Worm (Caenorhabditis elegans): ENCODE measurements around the gene F13H10.6.

F13H10.6 gene

ce11 chrIV:11032288-11032687 lies 23.2 kb downstream of the F13H10.6 start, which contains the start of gene hrg-6:
hrg-6 (plus strand) TSS chrIV:11032588.
- TF ChIP-seq tra-4 (tag; optimal IDR thresholded peaks at IDR 0.05): no peak

ce11 chrIV:11036222-11036621 lies 27.1 kb downstream of the F13H10.6 start, which contains the start of gene fkb-1:
fkb-1 (plus strand) TSS chrIV:11036582.
- TF ChIP-seq F13C5.2 (tag; optimal IDR thresholded peaks at IDR 0.05) (peak; percentile 8), pes-1 (GFP tag; IDR thresholded peaks at IDR 0.05) (no peak)

ce11 chrIV:11037118-11037719 lies 28.1 kb downstream of the F13H10.6 start:
- no peak for TF ChIP-seq ceh-36 (tag; optimal IDR thresholded peaks at IDR 0.05)
- no peak for TF ChIP-seq pes-1 (GFP tag; IDR thresholded peaks at IDR 0.05)
- no peak for TF ChIP-seq tra-4 (tag; optimal IDR thresholded peaks at IDR 0.05)
- TF ChIP-seq flt-1 (GFP tag; IDR thresholded peaks at IDR 0.05): no peak
- TF ChIP-seq hmbx-1 (tag; optimal IDR thresholded peaks at IDR 0.05): no peak
- TF ChIP-seq tbx-11 (GFP tag; IDR thresholded peaks at IDR 0.05): no peak
- TF ChIP-seq scrt-1 (GFP tag; IDR thresholded peaks at IDR 0.05): no peak
- no peak for TF ChIP-seq tbx-37 (GFP tag; conservative IDR thresholded peaks at IDR 0.05)
- no peak for TF ChIP-seq ceh-13 (GFP tag; optimal IDR thresholded peaks at IDR 0.05)
- TF ChIP-seq F13C5.2 (tag; optimal IDR thresholded peaks at IDR 0.05): no peak
- TF ChIP-seq ets-7 (tag; optimal IDR thresholded peaks at IDR 0.05): no peak

- TF ChIP-seq tra-4 (tag; optimal IDR thresholded peaks at IDR 0.05): no peak
- no peak for TF ChIP-seq tbx-11 (GFP tag; IDR thresholded peaks at IDR 0.05)
Measured at ce11 chrIV:11038218-11038617, 29.1 kb downstream of the F13H10.6 start.

ce11 chrIV:11038618-11038664 lies 29.3 kb downstream of the F13H10.6 start, which contains the start of gene kdin-1:
kdin-1 (plus strand) TSS chrIV:11038655.
- TF ChIP-seq hnd-1 (tag; optimal IDR thresholded peaks at IDR 0.05) (no peak), pes-1 (GFP tag; IDR thresholded peaks at IDR 0.05) (no peak), ceh-13 (GFP tag; optimal IDR thresholded peaks at IDR 0.05) (no peak), aly-1 (tag; optimal IDR thresholded peaks at IDR 0.05) (no peak), tbx-37 (GFP tag; conservative IDR thresholded peaks at IDR 0.05) (no peak), ama-1 (optimal IDR thresholded peaks at IDR 0.05) (no peak), F13C5.2 (tag; optimal IDR thresholded peaks at IDR 0.05) (no peak), sea-1 (GFP tag; conservative IDR thresholded peaks at IDR 0.05) (no peak), tra-4 (tag; optimal IDR thresholded peaks at IDR 0.05) (no peak), ets-7 (tag; optimal IDR thresholded peaks at IDR 0.05) (no peak), ceh-36 (tag; optimal IDR thresholded peaks at IDR 0.05) (no peak), flt-1 (GFP tag; IDR thresholded peaks at IDR 0.05) (no peak)

ce11 chrIV:11038665-11039064 lies 29.6 kb downstream of the F13H10.6 start:
- no peak for TF ChIP-seq ceh-13 (GFP tag; optimal IDR thresholded peaks at IDR 0.05)
- TF ChIP-seq tbx-11 (GFP tag; IDR thresholded peaks at IDR 0.05): no peak
- TF ChIP-seq scrt-1 (GFP tag; IDR thresholded peaks at IDR 0.05): no peak
- no peak for TF ChIP-seq sea-1 (GFP tag; conservative IDR thresholded peaks at IDR 0.05)
- no peak for TF ChIP-seq tra-4 (tag; optimal IDR thresholded peaks at IDR 0.05)
- no peak for TF ChIP-seq hmbx-1 (tag; optimal IDR thresholded peaks at IDR 0.05)
- no peak for TF ChIP-seq B0310.2 (tag; optimal IDR thresholded peaks at IDR 0.05)
- no peak for TF ChIP-seq ceh-36 (tag; optimal IDR thresholded peaks at IDR 0.05)
- no peak for TF ChIP-seq ama-1 (optimal IDR thresholded peaks at IDR 0.05)
- TF ChIP-seq hnd-1 (tag; optimal IDR thresholded peaks at IDR 0.05): no peak
- no peak for TF ChIP-seq ets-7 (tag; optimal IDR thresholded peaks at IDR 0.05)
- TF ChIP-seq aly-1 (tag; optimal IDR thresholded peaks at IDR 0.05): no peak
- no peak for TF ChIP-seq pes-1 (GFP tag; IDR thresholded peaks at IDR 0.05)
- no peak for TF ChIP-seq hmg-4 (GFP tag; optimal IDR thresholded peaks at IDR 0.05)

- TF ChIP-seq hmbx-1 (tag; optimal IDR thresholded peaks at IDR 0.05) (no peak), B0310.2 (tag; optimal IDR thresholded peaks at IDR 0.05) (no peak), scrt-1 (GFP tag; IDR thresholded peaks at IDR 0.05) (no peak), hmg-4 (GFP tag; optimal IDR thresholded peaks at IDR 0.05) (no peak), F13C5.2 (tag; optimal IDR thresholded peaks at IDR 0.05) (no peak), aly-1 (tag; optimal IDR thresholded peaks at IDR 0.05) (no peak)
Measured at ce11 chrIV:11044377-11044776, 35.3 kb downstream of the F13H10.6 start.

- no peak for TF ChIP-seq tbx-11 (GFP tag; IDR thresholded peaks at IDR 0.05)
Measured at ce11 chrIV:11048871-11049270, 39.8 kb downstream of the F13H10.6 start, which contains the start of gene F36H1.11. F36H1.11 (plus strand) TSS chrIV:11049171.

- TF ChIP-seq ceh-13 (GFP tag; optimal IDR thresholded peaks at IDR 0.05) (no peak), flt-1 (GFP tag; IDR thresholded peaks at IDR 0.05) (no peak), tra-4 (tag; optimal IDR thresholded peaks at IDR 0.05) (no peak), aly-1 (tag; optimal IDR thresholded peaks at IDR 0.05) (no peak), hnd-1 (tag; optimal IDR thresholded peaks at IDR 0.05) (no peak), tbx-11 (GFP tag; IDR thresholded peaks at IDR 0.05) (no peak), F13C5.2 (tag; optimal IDR thresholded peaks at IDR 0.05) (no peak), B0310.2 (tag; optimal IDR thresholded peaks at IDR 0.05) (no peak), scrt-1 (GFP tag; IDR thresholded peaks at IDR 0.05) (no peak), hmg-4 (GFP tag; optimal IDR thresholded peaks at IDR 0.05) (no peak), tbx-37 (GFP tag; conservative IDR thresholded peaks at IDR 0.05) (no peak), ama-1 (optimal IDR thresholded peaks at IDR 0.05) (no peak), ceh-36 (tag; optimal IDR thresholded peaks at IDR 0.05) (no peak), ets-7 (tag; optimal IDR thresholded peaks at IDR 0.05) (no peak), pes-1 (GFP tag; IDR thresholded peaks at IDR 0.05) (no peak)
Measured at ce11 chrIV:11049806-11050205, 40.7 kb downstream of the F13H10.6 start, which contains the start of gene F36H1.3. F36H1.3 (plus strand) TSS chrIV:11050128.
